Fruit fly (Drosophila melanogaster) whole organism, embryonic: ENCODE results near the gene CG2124.
A peak's percentile ranks its signal among the peaks of the same experiment; 100 is the strongest.

Experiments
- BEAF-32 ChIP-seq: fragments of 200-800 bp; sonication (Bioruptor generic); optimal IDR thresholded peaks from 3 replicates; lab custom pipeline; 2017; ENCODE audit warnings: missing biosample characterization, missing genetic modification characterization, mild to moderate bottlenecking, moderate library complexity, missing genetic modification reagents
- Bgb ChIP-seq: fragments of 200-800 bp; sonication (Bioruptor generic); IDR thresholded peaks from 2 replicates; pipeline ENCODE4 v1.3.6; 2022; ENCODE audit warnings: missing biosample characterization, missing genetic modification characterization; ENCODE audit not compliant: partially characterized antibody
- CG10267 ChIP-seq: fragments of 200-800 bp; sonication (Bioruptor generic); optimal IDR thresholded peaks from 2 replicates; lab custom pipeline; 2018; ENCODE audit warnings: missing biosample characterization, mild to moderate bottlenecking, missing genetic modification characterization, moderate library complexity
- CG11560 ChIP-seq: fragments of 200-800 bp; sonication (Bioruptor generic); IDR thresholded peaks from 3 replicates; pipeline ENCODE4 v1.3.6; 2022; ENCODE audit warnings: missing biosample characterization, missing genetic modification characterization
- CG13287 ChIP-seq: fragments of 200-800 bp; sonication (Bioruptor generic); IDR thresholded peaks from 2 replicates; pipeline ENCODE4 v1.3.6; 2022; ENCODE audit warnings: missing biosample characterization, missing genetic modification characterization; ENCODE audit not compliant: partially characterized antibody
- CG13296 ChIP-seq: fragments of 200-800 bp; sonication (Bioruptor generic); optimal IDR thresholded peaks from 3 replicates; lab custom pipeline; 2018; ENCODE audit warnings: missing biosample characterization, mild to moderate bottlenecking, missing genetic modification characterization
- CG14014 ChIP-seq: fragments of 200-800 bp; sonication (Bioruptor generic); IDR thresholded peaks from 2 replicates; pipeline ENCODE4 v1.3.6; 2022; ENCODE audit warnings: missing biosample characterization, missing genetic modification characterization
- CG15514 ChIP-seq: fragments of 200-800 bp; sonication (Bioruptor generic); optimal IDR thresholded peaks from 3 replicates; lab custom pipeline; 2017; ENCODE audit warnings: missing biosample characterization, missing genetic modification characterization, mild to moderate bottlenecking, moderate library complexity, missing genetic modification reagents
- CG1603 ChIP-seq: fragments of 200-800 bp; sonication (Bioruptor generic); optimal IDR thresholded peaks from 2 replicates; lab custom pipeline; 2019; ENCODE audit warnings: missing biosample characterization, mild to moderate bottlenecking, missing genetic modification characterization, moderate library complexity
- CG16813 ChIP-seq: fragments of 200-800 bp; sonication (Bioruptor generic); IDR thresholded peaks from 3 replicates; pipeline ENCODE4 v1.3.6; 2022; ENCODE audit warnings: missing biosample characterization, missing genetic modification characterization; ENCODE audit not compliant: partially characterized antibody
- CG17186 ChIP-seq: fragments of 200-800 bp; sonication (Bioruptor generic); optimal IDR thresholded peaks from 3 replicates; lab custom pipeline; 2017; ENCODE audit warnings: missing biosample characterization, missing genetic modification reagents, missing genetic modification characterization
- CG18476 ChIP-seq: fragments of 200-800 bp; sonication (Bioruptor generic); optimal IDR thresholded peaks from 2 replicates; lab custom pipeline; 2016; ENCODE audit warnings: missing biosample characterization, mild to moderate bottlenecking, missing genetic modification characterization
- CG34224 ChIP-seq: fragments of 200-800 bp; sonication (Bioruptor generic); IDR thresholded peaks from 3 replicates; pipeline ENCODE4 v1.3.6; 2022; ENCODE audit warnings: missing biosample characterization, missing genetic modification characterization; ENCODE audit not compliant: partially characterized antibody
- CG42726 ChIP-seq: fragments of 200-800 bp; sonication (Bioruptor generic); IDR thresholded peaks from 2 replicates; pipeline ENCODE4 v1.3.6; 2022; ENCODE audit warnings: missing biosample characterization, missing genetic modification characterization; ENCODE audit not compliant: partially characterized antibody
- CG4854 ChIP-seq: fragments of 200-800 bp; sonication (Bioruptor generic); optimal IDR thresholded peaks from 2 replicates; lab custom pipeline; 2016; ENCODE audit warnings: missing biosample characterization, missing genetic modification characterization, inconsistent platforms
- CG5245 ChIP-seq: fragments of 200-800 bp; sonication (Bioruptor generic); optimal IDR thresholded peaks from 3 replicates; lab custom pipeline; 2016; ENCODE audit warnings: missing biosample characterization, missing genetic modification characterization
- CG7963 ChIP-seq: fragments of 200-800 bp; sonication (Bioruptor generic); IDR thresholded peaks from 3 replicates; pipeline ENCODE4 v1.3.6; 2022; ENCODE audit warnings: missing biosample characterization, missing genetic modification characterization; ENCODE audit not compliant: partially characterized antibody
- CG9215 ChIP-seq: fragments of 200-800 bp; sonication (Bioruptor generic); IDR thresholded peaks from 2 replicates; pipeline ENCODE4 v1.3.6; 2022; ENCODE audit warnings: missing biosample characterization, missing genetic modification characterization
- CG9609 ChIP-seq: fragments of 200-800 bp; sonication (Bioruptor generic); optimal IDR thresholded peaks from 3 replicates; lab custom pipeline; 2016; ENCODE audit warnings: missing biosample characterization, missing genetic modification characterization
- Chrac-16 ChIP-seq: fragments of 200-800 bp; sonication (Bioruptor generic); optimal IDR thresholded peaks from 3 replicates; lab custom pipeline; 2016; ENCODE audit warnings: missing biosample characterization, missing genetic modification characterization
- Dll ChIP-seq: fragments of 200-800 bp; sonication (Bioruptor generic); IDR thresholded peaks from 4 replicates; pipeline ENCODE4 v1.3.6; 2022; ENCODE audit warnings: missing biosample characterization, missing genetic modification characterization; ENCODE audit not compliant: partially characterized antibody
- Doc3 ChIP-seq: fragments of 200-800 bp; sonication (Bioruptor generic); IDR thresholded peaks from 3 replicates; pipeline ENCODE4 v1.3.6; 2022; ENCODE audit warnings: missing biosample characterization, missing genetic modification characterization; ENCODE audit not compliant: partially characterized antibody
- HLH4C ChIP-seq: fragments of 200-800 bp; sonication (Bioruptor generic); IDR thresholded peaks from 3 replicates; pipeline ENCODE4 v1.3.6; 2022; ENCODE audit warnings: missing biosample characterization, missing genetic modification characterization; ENCODE audit not compliant: partially characterized antibody
- NfI ChIP-seq: fragments of 200-800 bp; sonication (Bioruptor generic); optimal IDR thresholded peaks from 3 replicates; lab custom pipeline; 2018; ENCODE audit warnings: missing biosample characterization, mild to moderate bottlenecking, missing genetic modification characterization, moderate library complexity
- Ptx1 ChIP-seq: fragments of 200-800 bp; sonication (Bioruptor generic); IDR thresholded peaks from 2 replicates; pipeline ENCODE4 v1.3.6; 2022; ENCODE audit warnings: missing biosample characterization, missing genetic modification characterization
- Scr ChIP-seq: fragments of 200-800 bp; sonication (Bioruptor generic); IDR thresholded peaks from 2 replicates; pipeline ENCODE4 v1.3.6; 2022; ENCODE audit warnings: missing biosample characterization, missing genetic modification characterization; ENCODE audit not compliant: partially characterized antibody
- YL-1 ChIP-seq: fragments of 200-800 bp; sonication (Bioruptor generic); optimal IDR thresholded peaks from 3 replicates; lab custom pipeline; 2017; ENCODE audit warnings: missing biosample characterization, mild to moderate bottlenecking, missing genetic modification characterization
- bbx ChIP-seq: fragments of 200-800 bp; sonication (Bioruptor generic); IDR thresholded peaks from 2 replicates; pipeline ENCODE4 v1.3.6; 2022; ENCODE audit warnings: missing biosample characterization, missing genetic modification characterization; ENCODE audit not compliant: partially characterized antibody
- dan ChIP-seq: fragments of 200-800 bp; sonication (Bioruptor generic); IDR thresholded peaks from 2 replicates; pipeline ENCODE4 v1.3.6; 2022; ENCODE audit warnings: missing biosample characterization, missing genetic modification characterization
- en ChIP-seq: fragments of 200-800 bp; sonication (Bioruptor generic); optimal IDR thresholded peaks from 2 replicates; lab custom pipeline; 2016; ENCODE audit warnings: missing biosample characterization, missing genetic modification characterization
- gsb-n ChIP-seq: fragments of 200-800 bp; sonication (Bioruptor generic); optimal IDR thresholded peaks from 3 replicates; lab custom pipeline; 2018; ENCODE audit warnings: missing biosample characterization, mild to moderate bottlenecking, missing genetic modification characterization
- hbn ChIP-seq: fragments of 200-800 bp; sonication (Bioruptor generic); IDR thresholded peaks from 2 replicates; pipeline ENCODE4 v1.3.6; 2022; ENCODE audit warnings: missing biosample characterization, missing genetic modification characterization; ENCODE audit not compliant: partially characterized antibody
- inv ChIP-seq: fragments of 200-800 bp; sonication (Bioruptor generic); IDR thresholded peaks from 2 replicates; pipeline ENCODE4 v1.3.6; 2022; ENCODE audit warnings: missing biosample characterization, missing genetic modification characterization; ENCODE audit not compliant: partially characterized antibody
- knrl ChIP-seq: fragments of 200-800 bp; sonication (Bioruptor generic); IDR thresholded peaks from 3 replicates; pipeline ENCODE4 v1.3.6; 2022; ENCODE audit warnings: missing biosample characterization, missing genetic modification characterization; ENCODE audit not compliant: partially characterized antibody
- nmo ChIP-seq: fragments of 200-800 bp; sonication (Bioruptor generic); optimal IDR thresholded peaks from 2 replicates; lab custom pipeline; 2018; ENCODE audit warnings: missing biosample characterization, mild to moderate bottlenecking, missing genetic modification characterization, moderate library complexity
- peb ChIP-seq: fragments of 200-800 bp; sonication (Bioruptor generic); IDR thresholded peaks from 2 replicates; pipeline ENCODE4 v1.3.6; 2022; ENCODE audit warnings: missing biosample characterization, missing genetic modification characterization
- stwl ChIP-seq: fragments of 200-800 bp; sonication (Bioruptor generic); optimal IDR thresholded peaks from 3 replicates; lab custom pipeline; 2018; ENCODE audit warnings: missing biosample characterization, mild to moderate bottlenecking, missing genetic modification characterization, moderate library complexity
- tna ChIP-seq: fragments of 200-800 bp; sonication (Bioruptor generic); IDR thresholded peaks from 2 replicates; pipeline ENCODE4 v1.3.6; 2022; ENCODE audit warnings: missing biosample characterization, missing genetic modification characterization; ENCODE audit not compliant: partially characterized antibody
- unc-4 ChIP-seq: fragments of 200-800 bp; sonication (Bioruptor generic); IDR thresholded peaks from 2 replicates; pipeline ENCODE4 v1.3.6; 2022; ENCODE audit warnings: missing biosample characterization, missing genetic modification characterization; ENCODE audit not compliant: partially characterized antibody
- vnd ChIP-seq: fragments of 200-800 bp; sonication (Bioruptor generic); IDR thresholded peaks from 3 replicates; pipeline ENCODE4 v1.3.6; 2022; ENCODE audit warnings: missing biosample characterization, missing genetic modification characterization; ENCODE audit not compliant: partially characterized antibody
- zen2 ChIP-seq: fragments of 200-800 bp; sonication (Bioruptor generic); IDR thresholded peaks from 3 replicates; pipeline ENCODE4 v1.3.6; 2022; ENCODE audit warnings: missing biosample characterization, missing genetic modification characterization; ENCODE audit not compliant: partially characterized antibody

Gene CG2124

DNA sequence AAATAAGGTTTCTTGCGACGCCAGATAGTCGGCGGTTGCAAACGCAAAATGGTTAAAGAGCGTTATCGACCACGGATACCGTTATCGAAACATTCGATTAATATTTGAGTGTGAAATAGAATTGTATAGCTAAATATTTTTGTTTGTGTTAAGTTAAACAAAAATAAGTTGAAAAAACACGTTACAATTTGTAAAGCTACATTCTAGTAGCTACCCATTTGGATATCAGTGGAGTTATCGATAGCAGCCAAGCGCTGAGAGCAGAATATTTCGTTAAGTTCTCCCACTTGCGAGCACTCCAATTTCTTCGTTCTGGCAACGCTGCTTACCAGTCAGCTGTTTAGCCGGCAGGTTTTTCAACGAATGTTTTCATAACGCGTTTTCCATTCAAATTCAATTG lies at the start of gene CG2124, which contains the start of gene Hmr (continued):
- TF ChIP-seq Bgb (GFP tag; lab: Robert Waterston, UW) (peak; percentile 46), Doc3 (peak; percentile 76), CG42726 (GFP tag; lab: Robert Waterston, UW) (no peak), unc-4 (GFP tag; lab: Robert Waterston, UW) (peak; percentile 77), nmo (GFP tag; lab: Kevin White, UChicago) (peak; percentile 1), CG15514 (GFP tag; lab: Kevin White, UChicago) (peak; percentile 73), tna (GFP tag; lab: Robert Waterston, UW) (peak; percentile 67; the same call in 1 of the 2 replicates), knrl (peak; percentile 42; the same call in 2 of the 3 replicates), HLH4C (GFP tag; lab: Robert Waterston, UW) (peak; percentile 88), hbn (GFP tag; lab: Robert Waterston, UW) (peak; percentile 66; the same call in 1 of the 2 replicates), CG9609 (GFP tag; lab: Kevin White, UChicago) (no peak), Ptx1 (GFP tag; lab: Robert Waterston, UW) (no peak), Chrac-16 (GFP tag; lab: Kevin White, UChicago) (no peak), CG13287 (GFP tag; lab: Robert Waterston, UW) (peak; percentile 91), CG7963 (GFP tag; lab: Robert Waterston, UW) (0 out of 3 replicates have a peak, but pooled peaks have one; percentile 26), vnd (GFP tag; lab: Robert Waterston, UW) (peak; percentile 67), CG9215 (GFP tag; lab: Robert Waterston, UW) (peak; percentile 64), peb (GFP tag; lab: Robert Waterston, UW) (no peak), CG18476 (GFP tag; lab: Kevin White, UChicago) (no peak), gsb-n (tag; lab: Kevin White, UChicago) (no peak), CG17186 (GFP tag; lab: Kevin White, UChicago) (peak; percentile 54), CG10267 (peak; percentile 32), CG1603 (tag; lab: Kevin White, UChicago) (peak; percentile 34), CG14014 (GFP tag; lab: Robert Waterston, UW) (no peak), inv (GFP tag; lab: Robert Waterston, UW) (peak; percentile 50), stwl (tag; lab: Kevin White, UChicago) (peak; percentile 67), CG5245 (GFP tag; lab: Kevin White, UChicago) (no peak), Dll (GFP tag; lab: Robert Waterston, UW) (peak; percentile 87), CG13296 (GFP tag; lab: Kevin White, UChicago) (no peak), BEAF-32 (peak; percentile 67), NfI (no peak), bbx (GFP tag; lab: Robert Waterston, UW) (peak; percentile 35), CG4854 (GFP tag; lab: Kevin White, UChicago) (no peak), CG11560 (tag; lab: Robert Waterston, UW) (peak; percentile 95), CG16813 (GFP tag; lab: Robert Waterston, UW) (peak; percentile 67), en (GFP tag; lab: Kevin White, UChicago) (no peak), dan (GFP tag; lab: Robert Waterston, UW) (no peak), zen2 (GFP tag; lab: Robert Waterston, UW) (peak; percentile 44; the same call in 1 of the 3 replicates), CG34224 (GFP tag; lab: Robert Waterston, UW) (peak; percentile 87), Scr (GFP tag; lab: Robert Waterston, UW) (peak; percentile 79), YL-1 (GFP tag; lab: Kevin White, UChicago) (peak; percentile 14)
- TF ChIP-seq, all 482 proteins: peak for 59
